Worm (Caenorhabditis elegans): ENCODE results near the gene npr-20.

npr-20 gene

DNA sequence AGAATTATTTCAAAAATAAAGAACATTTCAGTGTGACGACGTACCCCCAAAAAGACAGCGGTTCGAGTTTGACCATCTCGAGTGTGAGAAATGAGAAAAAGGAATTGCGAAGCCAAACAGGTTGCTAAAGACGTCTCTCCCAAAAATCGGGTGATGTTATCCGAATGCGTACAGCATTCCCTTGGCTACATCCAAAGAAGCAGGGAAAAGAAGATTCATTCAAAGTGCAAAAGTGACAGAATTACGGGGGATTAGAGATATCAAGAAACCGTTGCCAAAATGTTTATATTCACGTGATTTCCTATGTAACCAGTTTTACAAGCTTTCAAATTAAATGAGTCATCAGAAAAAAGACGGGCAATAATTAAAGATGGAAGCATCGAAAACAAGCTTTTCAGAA, 11.0 kb downstream of the npr-20 start:
- TF ChIP-seq ztf-16 (tag; optimal IDR thresholded peaks at IDR 0.05), result no peak
- no peak for TF ChIP-seq ceh-2 (tag; optimal IDR thresholded peaks at IDR 0.05)
- no peak for TF ChIP-seq che-1 (tag; optimal IDR thresholded peaks at IDR 0.05)
- no peak for TF ChIP-seq ceh-19 (GFP tag; optimal IDR thresholded peaks at IDR 0.05)
- no peak for TF ChIP-seq nfya-1 (tag; optimal IDR thresholded peaks at IDR 0.05)
- no peak for TF ChIP-seq ceh-45 (GFP tag; IDR thresholded peaks at IDR 0.05)
- no peak for TF ChIP-seq rnt-1 (tag; optimal IDR thresholded peaks at IDR 0.05)
- no peak for TF ChIP-seq hlh-6 (tag; optimal IDR thresholded peaks at IDR 0.05)
- no peak for TF ChIP-seq ahr-1 (tag; optimal IDR thresholded peaks at IDR 0.05)
- no peak for TF ChIP-seq K09A11.1 (tag; optimal IDR thresholded peaks at IDR 0.05; ENCODE audit: insufficient read depth)
- no peak for TF ChIP-seq hlh-13 (GFP tag; optimal IDR thresholded peaks at IDR 0.05)
- no peak for TF ChIP-seq dmd-4 (tag; optimal IDR thresholded peaks at IDR 0.05; ENCODE audit: borderline replicate concordance)
- no peak for TF ChIP-seq dve-1 (tag; optimal IDR thresholded peaks at IDR 0.05)
- no peak for TF ChIP-seq ceh-6 (GFP tag; optimal IDR thresholded peaks at IDR 0.05)
- TF ChIP-seq pha-4 (tag; optimal IDR thresholded peaks at IDR 0.05), result no peak
- TF ChIP-seq sox-2 (GFP tag; IDR thresholded peaks at IDR 0.05), result no peak

DNA sequence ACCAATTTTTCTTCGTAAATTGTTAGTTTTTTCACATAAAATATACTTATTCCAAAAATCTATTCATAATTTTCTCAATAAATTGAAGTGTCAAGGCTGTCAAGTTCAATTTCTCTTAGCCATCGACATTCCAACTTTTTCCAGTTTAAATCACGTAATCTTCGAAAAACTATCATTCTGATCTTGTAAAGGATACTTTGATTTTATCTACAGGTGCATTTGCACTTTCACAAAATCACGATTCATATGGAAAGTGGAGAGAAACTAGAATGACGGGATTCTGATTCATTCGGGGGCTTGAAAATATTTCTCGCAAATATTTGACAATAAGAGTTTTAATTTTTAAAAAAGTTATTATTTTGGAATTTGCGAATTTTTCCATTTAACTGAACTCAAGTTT, 11.7 kb downstream of the npr-20 start:
- TF ChIP-seq sox-4 (tag; optimal IDR thresholded peaks at IDR 0.05) (no peak), C38D4.7 (GFP tag; optimal IDR thresholded peaks at IDR 0.05) (no peak), zip-5 (tag; optimal IDR thresholded peaks at IDR 0.05) (no peak), hlh-30 (tag; optimal IDR thresholded peaks at IDR 0.05; ENCODE audit: insufficient read depth) (no peak), pha-4 (tag; optimal IDR thresholded peaks at IDR 0.05) (no peak), ceh-30 (tag; optimal IDR thresholded peaks at IDR 0.05) (no peak), T23F11.4 (GFP tag; optimal IDR thresholded peaks at IDR 0.05) (no peak), ahr-1 (tag; optimal IDR thresholded peaks at IDR 0.05) (no peak), unc-42 (tag; optimal IDR thresholded peaks at IDR 0.05) (no peak), pha-2 (tag; optimal IDR thresholded peaks at IDR 0.05) (no peak), pqm-1 (tag; optimal IDR thresholded peaks at IDR 0.05) (no peak), fax-1 (tag; optimal IDR thresholded peaks at IDR 0.05) (no peak), nhr-232 (tag; optimal IDR thresholded peaks at IDR 0.05) (no peak)

DNA sequence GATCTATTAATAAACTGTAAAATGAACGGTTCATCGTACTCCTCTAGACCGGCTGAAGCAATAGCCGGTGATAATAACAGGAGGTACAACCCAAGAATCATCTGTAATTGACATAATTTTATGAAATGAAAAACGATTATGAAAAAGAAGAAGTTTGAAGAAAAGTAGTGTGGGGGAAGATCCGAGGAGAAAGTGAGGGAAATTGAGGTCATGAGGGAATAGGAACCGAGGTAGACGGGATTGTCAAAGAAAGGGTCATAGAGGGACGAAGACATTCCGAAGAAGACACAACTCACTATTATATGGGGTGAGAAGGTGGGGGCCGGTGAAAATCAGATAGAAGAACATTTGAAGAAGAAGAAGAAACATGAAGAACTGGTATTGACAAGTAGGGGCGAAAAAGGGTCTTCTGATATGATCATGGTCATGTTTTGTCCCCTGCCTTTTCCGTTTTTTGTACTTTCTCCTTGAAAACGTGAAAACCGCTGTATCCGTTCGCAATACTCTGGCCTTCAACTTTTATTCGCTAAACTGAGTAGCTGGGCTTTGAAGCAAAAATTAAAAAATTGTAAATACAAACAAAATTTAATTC, 12.9 kb downstream of the npr-20 start, which contains the start of gene oac-46:
oac-46 (minus strand) TSS at position 101 of the 592 bp plus-strand sequence.
- TF ChIP-seq tbx-2 (tag; optimal IDR thresholded peaks at IDR 0.05) (no peak), hlh-30 (tag; optimal IDR thresholded peaks at IDR 0.05; ENCODE audit: insufficient read depth) (no peak), ceh-31 (tag; optimal IDR thresholded peaks at IDR 0.05) (no peak), ceh-30 (tag; optimal IDR thresholded peaks at IDR 0.05) (no peak), T23F11.4 (GFP tag; optimal IDR thresholded peaks at IDR 0.05) (no peak), nfya-1 (tag; optimal IDR thresholded peaks at IDR 0.05) (no peak), ref-2 (tag; optimal IDR thresholded peaks at IDR 0.05) (no peak), ttx-3 (tag; optimal IDR thresholded peaks at IDR 0.05) (no peak)

DNA sequence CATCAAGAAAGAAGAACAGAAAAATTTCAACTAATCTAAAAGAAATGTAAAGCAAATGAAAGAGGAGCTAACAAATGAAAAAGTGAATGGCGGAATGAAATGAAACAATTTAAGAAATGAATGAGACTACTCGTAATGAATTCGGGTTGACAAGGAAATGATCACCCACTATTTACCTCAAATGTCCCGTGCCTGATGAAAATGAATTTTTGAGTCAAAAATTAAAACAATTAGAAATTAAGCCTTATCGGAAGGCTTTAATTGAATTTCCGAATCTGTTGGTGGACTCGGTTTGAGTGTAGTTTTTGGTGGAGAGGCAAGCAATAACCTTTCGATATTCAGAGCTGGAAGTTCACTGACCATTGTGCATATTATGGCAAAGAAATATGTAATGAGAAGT, 16.0 kb downstream of the npr-20 start:
- TF ChIP-seq unc-55 (GFP tag; optimal IDR thresholded peaks at IDR 0.05) (no peak), hlh-15 (tag; optimal IDR thresholded peaks at IDR 0.05) (no peak), ets-4 (tag; optimal IDR thresholded peaks at IDR 0.05) (no peak)

DNA sequence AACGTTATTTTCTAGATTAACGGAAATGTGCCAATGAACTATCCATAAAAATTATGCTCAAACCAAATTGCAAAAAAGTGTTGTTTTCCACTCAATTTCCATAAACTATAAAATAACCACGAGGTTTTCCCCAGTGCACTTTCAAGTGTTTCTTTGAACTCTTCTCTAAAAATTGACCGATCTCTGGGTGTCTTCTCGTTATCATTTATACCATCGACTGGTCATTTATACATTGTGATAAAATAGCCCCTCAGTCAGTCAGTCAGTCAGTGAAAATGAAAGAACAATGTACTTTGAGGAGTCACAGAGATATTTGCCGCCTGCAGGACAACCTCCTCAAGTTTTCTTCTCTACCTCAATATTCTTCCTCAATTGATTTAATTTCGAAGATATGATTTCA, 19.0 kb downstream of the npr-20 start:
- TF ChIP-seq nhr-11 (tag; optimal IDR thresholded peaks at IDR 0.05) (no peak), elt-2 (tag; optimal IDR thresholded peaks at IDR 0.05) (peak; percentile 36)
